Fruit fly (Drosophila melanogaster) whole organism, embryonic: ENCODE results near the gene ATPsynC.

Source experiments
- Asciz ChIP-seq: fragments of 200-800 bp; sonication (Bioruptor generic); optimal IDR thresholded peaks from 2 replicates; lab custom pipeline; 2017; ENCODE audit warnings: missing biosample characterization, mild to moderate bottlenecking, missing genetic modification characterization, missing genetic modification reagents
- Bgb ChIP-seq: fragments of 200-800 bp; sonication (Bioruptor generic); IDR thresholded peaks from 2 replicates; pipeline ENCODE4 v1.3.6; 2022; ENCODE audit warnings: missing biosample characterization, missing genetic modification characterization; ENCODE audit not compliant: partially characterized antibody
- CG10321 ChIP-seq: fragments of 200-800 bp; sonication (Bioruptor generic); IDR thresholded peaks from 2 replicates; pipeline ENCODE4 v1.3.6; 2022; ENCODE audit warnings: missing biosample characterization, missing genetic modification characterization
- CG11504 ChIP-seq: fragments of 200-800 bp; sonication (Bioruptor generic); optimal IDR thresholded peaks from 3 replicates; lab custom pipeline; 2019; ENCODE audit warnings: missing biosample characterization, mild to moderate bottlenecking, missing genetic modification characterization, moderate library complexity
- CG12071 ChIP-seq: fragments of 200-800 bp; sonication (Bioruptor generic); optimal IDR thresholded peaks from 3 replicates; lab custom pipeline; 2018; ENCODE audit warnings: missing biosample characterization, mild to moderate bottlenecking, missing genetic modification characterization
- CG12104 ChIP-seq: fragments of 200-800 bp; sonication (Bioruptor generic); optimal IDR thresholded peaks from 3 replicates; lab custom pipeline; 2016; ENCODE audit warnings: missing biosample characterization, missing genetic modification characterization
- CG12299 ChIP-seq: fragments of 200-800 bp; sonication (Bioruptor generic); optimal IDR thresholded peaks from 2 replicates; lab custom pipeline; 2018; ENCODE audit warnings: missing biosample characterization, mild to moderate bottlenecking, missing genetic modification characterization
- CG14050 ChIP-seq: fragments of 200-800 bp; sonication (Bioruptor generic); IDR thresholded peaks from 3 replicates; pipeline ENCODE4 v1.3.6; 2022; ENCODE audit warnings: missing biosample characterization, missing genetic modification characterization
- CG1529 ChIP-seq: fragments of 200-800 bp; sonication (Bioruptor generic); optimal IDR thresholded peaks from 3 replicates; lab custom pipeline; 2018; ENCODE audit warnings: missing biosample characterization, missing genetic modification characterization
- CG16779 ChIP-seq: fragments of 200-800 bp; sonication (Bioruptor generic); IDR thresholded peaks from 2 replicates; pipeline ENCODE4 v1.3.6; 2022; ENCODE audit warnings: missing biosample characterization, missing genetic modification characterization
- CG18262 ChIP-seq: fragments of 200-800 bp; optimal IDR thresholded peaks from 3 replicates; lab custom pipeline; 2019; ENCODE audit warnings: missing biosample characterization, mild to moderate bottlenecking, missing genetic modification characterization, moderate library complexity
- CG2202 ChIP-seq: fragments of 200-800 bp; sonication (Bioruptor generic); optimal IDR thresholded peaks from 2 replicates; lab custom pipeline; 2018; ENCODE audit warnings: missing biosample characterization, mild to moderate bottlenecking, missing genetic modification characterization
- CG32767 ChIP-seq: fragments of 200-800 bp; sonication (Bioruptor generic); IDR thresholded peaks from 2 replicates; pipeline ENCODE4 v1.3.6; 2022; ENCODE audit warnings: missing biosample characterization, missing genetic modification characterization
- CG34224 ChIP-seq: fragments of 200-800 bp; sonication (Bioruptor generic); IDR thresholded peaks from 3 replicates; pipeline ENCODE4 v1.3.6; 2022; ENCODE audit warnings: missing biosample characterization, missing genetic modification characterization; ENCODE audit not compliant: partially characterized antibody
- CG3726 ChIP-seq: fragments of 200-800 bp; sonication (Bioruptor generic); IDR thresholded peaks from 3 replicates; pipeline ENCODE4, ENCODE4 v1.3.6; 2022; ENCODE audit warnings: missing biosample characterization, missing genetic modification characterization
- CG6791 ChIP-seq: fragments of 200-800 bp; sonication (Bioruptor generic); IDR thresholded peaks from 3 replicates; pipeline ENCODE4 v1.3.6; 2022; ENCODE audit warnings: missing biosample characterization, missing genetic modification characterization; ENCODE audit not compliant: partially characterized antibody
- CG9817 ChIP-seq: fragments of 200-800 bp; sonication (Bioruptor generic); optimal IDR thresholded peaks from 2 replicates; lab custom pipeline; 2018; ENCODE audit warnings: missing biosample characterization, mild to moderate bottlenecking, missing genetic modification characterization, moderate library complexity
- Chrac-16 ChIP-seq: fragments of 200-800 bp; sonication (Bioruptor generic); optimal IDR thresholded peaks from 3 replicates; lab custom pipeline; 2016; ENCODE audit warnings: missing biosample characterization, missing genetic modification characterization
- CrebB ChIP-seq: fragments of 200-800 bp; sonication (Bioruptor generic); optimal IDR thresholded peaks from 3 replicates; lab custom pipeline; 2018; ENCODE audit warnings: missing biosample characterization, mild to moderate bottlenecking, missing genetic modification characterization
- GATAe ChIP-seq: fragments of 200-800 bp; sonication (Bioruptor generic); conservative IDR thresholded peaks from 2 replicates; pipeline ENCODE4 v1.3.6; 2022; ENCODE audit warnings: missing biosample characterization, missing genetic modification characterization
- Gug ChIP-seq: fragments of 200-800 bp; sonication (Bioruptor generic); IDR thresholded peaks from 4 replicates; pipeline ENCODE4 v1.3.6; 2022; ENCODE audit warnings: missing biosample characterization, missing genetic modification characterization
- HLH3B ChIP-seq: fragments of 200-800 bp; sonication (Bioruptor generic); IDR thresholded peaks from 2 replicates; pipeline ENCODE4 v1.3.6; 2022; ENCODE audit warnings: missing biosample characterization, missing genetic modification characterization
- Jarid2 ChIP-seq: fragments of 200-800 bp; sonication (Bioruptor generic); optimal IDR thresholded peaks from 3 replicates; lab custom pipeline; 2017; ENCODE audit warnings: mild to moderate bottlenecking, missing biosample characterization, missing genetic modification reagents, missing genetic modification characterization
- Nf-YA ChIP-seq: fragments of 200-800 bp; sonication (Bioruptor generic); IDR thresholded peaks from 2 replicates; pipeline ENCODE4 v1.3.6; 2022; ENCODE audit warnings: missing biosample characterization, missing genetic modification characterization
- Scr ChIP-seq: fragments of 200-800 bp; sonication (Bioruptor generic); IDR thresholded peaks from 2 replicates; pipeline ENCODE4 v1.3.6; 2022; ENCODE audit warnings: missing biosample characterization, missing genetic modification characterization; ENCODE audit not compliant: partially characterized antibody
- Sin3A ChIP-seq: fragments of >200 bp; optimal IDR thresholded peaks from 2 replicates; lab custom pipeline; 2018
- Sry-δ ChIP-seq: fragments of 200-800 bp; sonication (Bioruptor generic); optimal IDR thresholded peaks from 2 replicates; lab custom pipeline; 2016; ENCODE audit warnings: missing biosample characterization, missing genetic modification characterization
- bsh ChIP-seq, 2 experiments: fragments of 200-800 bp; sonication (Bioruptor generic); optimal IDR thresholded peaks; 2 replicates each; lab custom pipeline; 2017 to 2018; ENCODE audit warnings: mild to moderate bottlenecking in 2 of 2, missing biosample characterization in 2 of 2, missing genetic modification characterization in 2 of 2, moderate library complexity in 1 of 2
- chinmo ChIP-seq: fragments of 200-800 bp; sonication (Bioruptor generic); IDR thresholded peaks from 4 replicates; pipeline ENCODE4 v1.3.6; 2022; ENCODE audit warnings: missing biosample characterization, missing genetic modification characterization; ENCODE audit not compliant: partially characterized antibody
- ewg ChIP-seq: fragments of 200-800 bp; sonication (Bioruptor generic); optimal IDR thresholded peaks from 3 replicates; lab custom pipeline; 2017; ENCODE audit warnings: mild to moderate bottlenecking, missing biosample characterization, missing genetic modification reagents, missing genetic modification characterization
- fd102C ChIP-seq: fragments of 200-800 bp; sonication (Bioruptor generic); optimal IDR thresholded peaks from 2 replicates; lab custom pipeline; 2018; ENCODE audit warnings: missing biosample characterization, mild to moderate bottlenecking, missing genetic modification characterization, moderate library complexity
- fd3F ChIP-seq: fragments of 200-800 bp; sonication (Bioruptor generic); optimal IDR thresholded peaks from 2 replicates; lab custom pipeline; 2018; ENCODE audit warnings: missing biosample characterization, mild to moderate bottlenecking, missing genetic modification characterization, moderate library complexity
- gsb ChIP-seq: fragments of 200-800 bp; sonication (Bioruptor generic); IDR thresholded peaks from 2 replicates; pipeline ENCODE4 v1.3.6; 2022; ENCODE audit warnings: missing biosample characterization, missing genetic modification characterization
- gsb-n ChIP-seq: fragments of 200-800 bp; sonication (Bioruptor generic); optimal IDR thresholded peaks from 3 replicates; lab custom pipeline; 2018; ENCODE audit warnings: missing biosample characterization, mild to moderate bottlenecking, missing genetic modification characterization
- jing ChIP-seq: fragments of 200-800 bp; sonication (Bioruptor generic); optimal IDR thresholded peaks from 2 replicates; lab custom pipeline; 2018; ENCODE audit warnings: missing biosample characterization, mild to moderate bottlenecking, missing genetic modification characterization
- jumu ChIP-seq: fragments of 200-800 bp; sonication (Bioruptor generic); optimal IDR thresholded peaks from 3 replicates; lab custom pipeline; 2016; ENCODE audit warnings: missing biosample characterization, missing genetic modification characterization
- nau ChIP-seq: fragments of 200-800 bp; sonication (Bioruptor generic); optimal IDR thresholded peaks from 3 replicates; lab custom pipeline; 2017; ENCODE audit warnings: missing biosample characterization, mild to moderate bottlenecking, missing genetic modification characterization, missing genetic modification reagents
- nerfin-2 ChIP-seq: fragments of 200-800 bp; sonication (Bioruptor generic); IDR thresholded peaks from 2 replicates; pipeline ENCODE4 v1.3.6; 2022; ENCODE audit warnings: missing biosample characterization, missing genetic modification characterization; ENCODE audit not compliant: partially characterized antibody
- phol ChIP-seq: fragments of 200-800 bp; sonication (Bioruptor generic); optimal IDR thresholded peaks from 3 replicates; lab custom pipeline; 2018; ENCODE audit warnings: missing biosample characterization, mild to moderate bottlenecking, missing genetic modification characterization, moderate library complexity
- pros ChIP-seq: fragments of 200-800 bp; sonication (Bioruptor generic); optimal IDR thresholded peaks from 3 replicates; lab custom pipeline; 2019; ENCODE audit warnings: missing biosample characterization, mild to moderate bottlenecking, missing genetic modification characterization, moderate library complexity
- ro ChIP-seq: fragments of 200-800 bp; sonication (Bioruptor generic); IDR thresholded peaks from 2 replicates; pipeline ENCODE4 v1.3.6; 2022; ENCODE audit warnings: missing biosample characterization, missing genetic modification characterization
- row ChIP-seq: fragments of 200-800 bp; sonication (Bioruptor generic); IDR thresholded peaks from 3 replicates; pipeline ENCODE4 v1.3.6; 2022; ENCODE audit warnings: missing biosample characterization, missing genetic modification characterization
- scrt ChIP-seq: fragments of 200-800 bp; sonication (Bioruptor generic); optimal IDR thresholded peaks from 2 replicates; lab custom pipeline; 2018; ENCODE audit warnings: missing biosample characterization, mild to moderate bottlenecking, missing genetic modification characterization, moderate library complexity
- sna ChIP-seq: fragments of 200-800 bp; sonication (Bioruptor generic); IDR thresholded peaks from 2 replicates; pipeline ENCODE4 v1.3.6; 2022; ENCODE audit warnings: missing biosample characterization, missing genetic modification characterization; ENCODE audit not compliant: partially characterized antibody
- sob ChIP-seq: fragments of 200-800 bp; sonication (Bioruptor generic); IDR thresholded peaks from 2 replicates; pipeline ENCODE4 v1.3.6; 2022; ENCODE audit warnings: missing biosample characterization, missing genetic modification characterization
- sqz ChIP-seq: fragments of 200-800 bp; sonication (Bioruptor generic); optimal IDR thresholded peaks from 3 replicates; lab custom pipeline; 2018; ENCODE audit warnings: missing biosample characterization, mild to moderate bottlenecking, missing genetic modification characterization
- sr ChIP-seq: fragments of 200-800 bp; sonication (Bioruptor generic); IDR thresholded peaks from 3 replicates; pipeline ENCODE4 v1.3.6; 2022; ENCODE audit warnings: missing biosample characterization, missing genetic modification characterization

Gene ATPsynC

DNA sequence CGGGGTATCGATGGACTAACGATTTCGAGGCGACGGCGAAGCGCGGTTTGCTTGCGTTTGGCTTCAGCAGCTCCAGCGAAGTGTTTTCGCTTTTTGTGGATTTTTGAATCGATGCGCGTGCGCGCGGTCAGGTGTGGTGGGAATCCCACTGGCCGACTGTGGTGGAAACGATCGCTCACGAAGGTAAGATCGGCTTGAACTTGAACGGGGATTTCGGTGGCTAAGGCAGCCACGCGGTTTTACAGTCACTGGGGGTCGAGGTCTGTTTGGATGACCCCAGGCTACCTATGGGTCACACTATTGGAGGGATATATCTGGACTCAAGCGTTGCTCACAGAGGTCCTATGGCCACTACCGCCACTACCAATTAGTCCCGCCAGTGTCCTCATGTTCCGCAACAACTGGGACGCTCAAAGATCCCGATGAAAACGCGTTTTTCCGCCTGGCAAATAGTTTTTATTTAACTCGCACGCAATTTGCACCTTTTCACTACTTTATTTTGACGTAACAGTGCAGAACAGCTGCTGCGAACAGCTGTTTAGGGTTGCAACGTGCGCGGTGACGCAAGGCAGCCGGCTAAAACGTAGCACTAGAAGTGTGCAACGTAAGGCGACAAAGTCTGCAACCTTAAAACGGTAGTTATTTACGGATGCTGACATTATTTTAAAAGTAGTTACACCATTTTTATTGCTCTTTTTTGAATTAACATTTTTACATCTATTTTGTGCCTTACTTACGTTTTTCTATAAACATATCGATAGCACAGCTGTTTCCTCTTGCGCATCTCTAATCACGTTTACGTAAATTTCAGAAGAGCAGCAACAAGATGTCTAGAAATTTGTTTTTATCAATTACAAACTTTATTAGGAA is 32.9 kb upstream of the ATPsynC start, which contains the start of the genes qless and mRpL32 (continued):
- TF ChIP-seq CG18262 (peak; percentile 74), row (peak; percentile 75), fd102C (GFP tag; lab: Kevin White, UChicago) (no peak), phol (tag; lab: Kevin White, UChicago) (peak; percentile 74), CG12104 (GFP tag; lab: Kevin White, UChicago) (peak; percentile 6), Asciz (GFP tag; lab: Kevin White, UChicago) (no peak), CG11504 (tag; lab: Kevin White, UChicago) (no peak), jumu (GFP tag; lab: Kevin White, UChicago) (peak; percentile 83), CG12071 (GFP tag; lab: Kevin White, UChicago) (no peak), sna (peak; percentile 77), ro (no peak), jing (GFP tag; lab: Kevin White, UChicago) (no peak), sob (GFP tag; lab: Robert Waterston, UW) (peak; percentile 78), CG34224 (GFP tag; lab: Robert Waterston, UW) (peak; percentile 74; the same call in 2 of the 3 replicates), gsb (GFP tag; lab: Robert Waterston, UW) (no peak), CG6791 (peak; percentile 22; the same call in 1 of the 3 replicates), CG16779 (GFP tag; lab: Robert Waterston, UW) (0 out of 2 replicates have a peak, but pooled peaks have one; percentile 9), CG3726 (GFP tag; lab: Robert Waterston, UW) (peak; percentile 71; the same call in 1 of the 3 replicates), Scr (peak; percentile 83), sr (peak; percentile 31; the same call in 1 of the 3 replicates), pros (GFP tag; lab: Kevin White, UChicago) (no peak), Sin3A (lab: Kevin White, UChicago) (peak; percentile 64), Jarid2 (GFP tag; lab: Kevin White, UChicago) (no peak), Sry-δ (GFP tag; lab: Kevin White, UChicago) (peak; percentile 94), Nf-YA (GFP tag; lab: Robert Waterston, UW) (peak; percentile 39; the same call in 1 of the 2 replicates), CG10321 (GFP tag; lab: Robert Waterston, UW) (no peak), chinmo (GFP tag; lab: Robert Waterston, UW) (peak; percentile 52; the same call in 1 of the 4 replicates), Chrac-16 (GFP tag; lab: Kevin White, UChicago) (peak; percentile 54), nerfin-2 (GFP tag; lab: Robert Waterston, UW) (0 out of 2 replicates have a peak, but pooled peaks have one; percentile 13), CG2202 (tag; lab: Kevin White, UChicago) (no peak), gsb-n (tag; lab: Kevin White, UChicago) (no peak), ewg (GFP tag; lab: Kevin White, UChicago) (peak; percentile 19), GATAe (GFP tag; lab: Robert Waterston, UW) (peak; percentile 61), Bgb (peak; percentile 65), CG14050 (no peak), sqz (GFP tag; lab: Kevin White, UChicago) (no peak), scrt (GFP tag; lab: Kevin White, UChicago) (peak; percentile 80), bsh (GFP tag; optimal IDR thresholded peaks at IDR 0.05; lab: Kevin White, UChicago) (peak in 1 of 2 experiments; percentile 29), CG32767 (GFP tag; lab: Robert Waterston, UW) (peak; percentile 54), CG12299 (tag; lab: Kevin White, UChicago) (no peak), CrebB (tag; lab: Kevin White, UChicago) (no peak), Gug (peak; percentile 60; the same call in 3 of the 4 replicates), nau (GFP tag; lab: Kevin White, UChicago) (peak; percentile 72), fd3F (GFP tag; lab: Kevin White, UChicago) (no peak), CG1529 (GFP tag; lab: Kevin White, UChicago) (no peak), HLH3B (GFP tag; lab: Robert Waterston, UW) (peak; percentile 65), CG9817 (tag; lab: Kevin White, UChicago) (peak; percentile 33)
